Worm (Caenorhabditis elegans) whole organism, L3 larva: ENCODE results near the gene nhr-260.

Source experiments
- ama-1 ChIP-seq: fragments of 150-350 bp; optimal IDR thresholded peaks from 2 replicates; lab custom pipeline; 2018
- ceh-16 ChIP-seq: sonication (generic microtip); optimal IDR thresholded peaks from 2 replicates; lab custom pipeline; 2017; ENCODE audit warnings: missing biosample characterization, missing genetic modification characterization
- ceh-28 ChIP-seq: fragments of 150-350 bp; optimal IDR thresholded peaks from 2 replicates; lab custom pipeline; 2014; ENCODE audit warnings: missing biosample characterization, missing genetic modification reagents, missing genetic modification characterization
- ceh-82 ChIP-seq: fragments of 150-350 bp; optimal IDR thresholded peaks from 2 replicates; lab custom pipeline; 2014; ENCODE audit warnings: missing biosample characterization, missing genetic modification characterization
- ceh-9 ChIP-seq: sonication (generic microtip); optimal IDR thresholded peaks from 2 replicates; lab custom pipeline; 2018; ENCODE audit warnings: missing biosample characterization, missing genetic modification characterization
- egl-27 ChIP-seq: sonication (generic microtip); optimal IDR thresholded peaks from 4 replicates; lab custom pipeline; 2017; ENCODE audit warnings: missing biosample characterization, missing genetic modification reagents, missing genetic modification characterization
- elt-1 ChIP-seq: fragments of 150-350 bp; optimal IDR thresholded peaks from 2 replicates; lab custom pipeline; 2014; ENCODE audit warnings: missing biosample characterization, missing genetic modification characterization
- elt-2 ChIP-seq: sonication (generic microtip); optimal IDR thresholded peaks from 2 replicates; lab custom pipeline; 2016; ENCODE audit warnings: missing genetic modification reagents, mild to moderate bottlenecking, missing genetic modification characterization, missing compliant biosample characterization
- elt-3 ChIP-seq, 3 experiments: fragments of 150-350 bp in 1 of 3; sonication (generic microtip) in 2 of 3; optimal IDR thresholded peaks; 2 replicates in 2 of 3; 4 replicates in 1 of 3; lab custom pipeline; 2014 to 2017; ENCODE audit warnings: missing biosample characterization in 3 of 3, missing genetic modification characterization in 3 of 3
- eor-1 ChIP-seq, 2 experiments: fragments of 150-350 bp; optimal IDR thresholded peaks; 2 replicates each; lab custom pipeline; 2014 to 2018; ENCODE audit warnings: missing biosample characterization in 2 of 2, missing genetic modification characterization in 2 of 2
- fos-1 ChIP-seq: fragments of 150-350 bp; optimal IDR thresholded peaks from 2 replicates; lab custom pipeline; 2014; ENCODE audit warnings: missing biosample characterization, missing genetic modification characterization
- jun-1 ChIP-seq: fragments of 150-350 bp; optimal IDR thresholded peaks from 2 replicates; lab custom pipeline; 2014; ENCODE audit warnings: missing biosample characterization, missing genetic modification reagents, missing genetic modification characterization
- lin-15B ChIP-seq: fragments of 150-350 bp; optimal IDR thresholded peaks from 2 replicates; lab custom pipeline; 2014; ENCODE audit warnings: missing biosample characterization, missing genetic modification characterization
- lin-39 ChIP-seq: fragments of 150-350 bp; optimal IDR thresholded peaks from 2 replicates; lab custom pipeline; 2018; ENCODE audit warnings: missing biosample characterization, missing genetic modification reagents, missing genetic modification characterization
- lsy-12 ChIP-seq: sonication (generic microtip); optimal IDR thresholded peaks from 2 replicates; lab custom pipeline; 2016; ENCODE audit warnings: mild to moderate bottlenecking, missing genetic modification characterization, missing compliant biosample characterization
- mdl-1 ChIP-seq: fragments of 150-350 bp; optimal IDR thresholded peaks from 2 replicates; lab custom pipeline; 2014; ENCODE audit warnings: missing biosample characterization, missing genetic modification characterization
- mml-1 ChIP-seq: fragments of 150-350 bp; sonication (generic microtip); optimal IDR thresholded peaks from 3 replicates; lab custom pipeline; 2014; ENCODE audit warnings: missing biosample characterization, missing genetic modification characterization
- nfya-1 ChIP-seq: sonication (generic microtip); optimal IDR thresholded peaks from 2 replicates; lab custom pipeline; 2017; ENCODE audit warnings: missing genetic modification characterization, mild to moderate bottlenecking, missing compliant biosample characterization, antibody characterized with exemption, moderate library complexity; ENCODE audit not compliant: insufficient read depth
- nhr-12 ChIP-seq: fragments of 150-350 bp; optimal IDR thresholded peaks from 2 replicates; lab custom pipeline; 2014; ENCODE audit warnings: missing biosample characterization, missing genetic modification characterization
- nhr-237 ChIP-seq: fragments of 150-350 bp; optimal IDR thresholded peaks from 2 replicates; lab custom pipeline; 2014; ENCODE audit warnings: missing biosample characterization, missing genetic modification characterization
- nhr-25 ChIP-seq: sonication (generic microtip); optimal IDR thresholded peaks from 2 replicates; lab custom pipeline; 2017; ENCODE audit warnings: missing biosample characterization, missing genetic modification characterization
- nhr-28 ChIP-seq: fragments of 150-350 bp; optimal IDR thresholded peaks from 2 replicates; lab custom pipeline; 2014; ENCODE audit warnings: missing biosample characterization, missing genetic modification characterization
- nhr-76 ChIP-seq: fragments of 150-350 bp; sonication (generic microtip); optimal IDR thresholded peaks from 5 replicates; lab custom pipeline; 2014; ENCODE audit warnings: missing biosample characterization, missing genetic modification characterization
- pha-4 ChIP-seq: fragments of 150-350 bp; optimal IDR thresholded peaks from 2 replicates; lab custom pipeline; 2014; ENCODE audit warnings: missing biosample characterization, missing genetic modification reagents, missing genetic modification characterization
- pqm-1 ChIP-seq: fragments of 150-350 bp; optimal IDR thresholded peaks from 2 replicates; lab custom pipeline; 2017; ENCODE audit warnings: missing biosample characterization, missing genetic modification characterization, inconsistent platforms
- sea-2 ChIP-seq: fragments of 150-350 bp; sonication (generic microtip); optimal IDR thresholded peaks from 4 replicates; lab custom pipeline; 2014; ENCODE audit warnings: missing biosample characterization, missing genetic modification reagents, missing genetic modification characterization
- snpc-4 ChIP-seq: fragments of 150-350 bp; optimal IDR thresholded peaks from 2 replicates; lab custom pipeline; 2014; ENCODE audit warnings: missing biosample characterization, missing genetic modification characterization
- tbx-2 ChIP-seq: sonication (generic microtip); optimal IDR thresholded peaks from 2 replicates; lab custom pipeline; 2016; ENCODE audit warnings: mild to moderate bottlenecking, missing genetic modification characterization, missing compliant biosample characterization
- unc-39 ChIP-seq: sonication (generic microtip); optimal IDR thresholded peaks from 4 replicates; lab custom pipeline; 2017; ENCODE audit warnings: missing biosample characterization, missing genetic modification characterization
- unc-62 ChIP-seq: fragments of 150-350 bp; sonication (generic microtip); optimal IDR thresholded peaks from 4 replicates; lab custom pipeline; 2014; ENCODE audit warnings: missing biosample characterization, missing genetic modification reagents, missing genetic modification characterization
- ztf-11 ChIP-seq: fragments of 150-350 bp; optimal IDR thresholded peaks from 2 replicates; lab custom pipeline; 2014; ENCODE audit warnings: missing biosample characterization, missing genetic modification characterization
- ztf-4 ChIP-seq: fragments of 150-350 bp; optimal IDR thresholded peaks from 2 replicates; lab custom pipeline; 2014; ENCODE audit warnings: missing biosample characterization, missing genetic modification characterization

nhr-260 gene

ce11 chrV:1547843-1548242 is 36.4 kb upstream of the nhr-260 start, which contains the start of gene F52F10.2:
Gene F52F10.2 (plus strand): TSS chrV:1548143.
- TF ChIP-seq sea-2 (GFP tag; lab: Kevin White, UChicago) (no peak), snpc-4 (tag; lab: Kevin White, UChicago) (no peak), jun-1 (no peak), nhr-237 (tag; lab: Kevin White, UChicago) (no peak), pqm-1 (tag; lab: Kevin White, UChicago) (no peak), lin-39 (tag; lab: Kevin White, UChicago) (no peak), nhr-28 (no peak), lsy-12 (tag; lab: Kevin White, UChicago) (no peak), tbx-2 (no peak)

DNA sequence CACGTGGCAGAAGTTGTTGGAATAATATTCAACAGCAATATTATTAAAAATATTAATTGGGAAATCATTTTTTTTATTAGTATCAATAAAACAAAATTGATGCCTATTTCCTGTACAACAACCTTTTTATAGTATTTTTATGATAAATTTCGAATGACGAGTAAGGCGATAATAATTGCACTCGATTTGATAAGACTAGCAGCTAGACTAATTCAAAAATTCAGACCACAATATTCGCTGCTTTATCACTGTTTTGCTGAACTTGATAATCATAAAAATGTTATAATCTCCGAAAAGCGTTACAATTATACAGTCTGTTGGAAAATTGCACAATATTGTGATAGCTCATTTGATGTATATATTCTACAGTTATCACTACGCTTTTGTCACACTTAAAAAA is 34.3 kb upstream of the nhr-260 start, which contains the start of gene oac-32:
Gene oac-32 (minus strand): TSS at position 90 of the 400 bp plus-strand sequence.
- TF ChIP-seq lsy-12 (tag; lab: Kevin White, UChicago) (no peak), elt-2 (tag; lab: Kevin White, UChicago) (peak; percentile 62), pqm-1 (tag; lab: Kevin White, UChicago) (peak; percentile 75)

DNA sequence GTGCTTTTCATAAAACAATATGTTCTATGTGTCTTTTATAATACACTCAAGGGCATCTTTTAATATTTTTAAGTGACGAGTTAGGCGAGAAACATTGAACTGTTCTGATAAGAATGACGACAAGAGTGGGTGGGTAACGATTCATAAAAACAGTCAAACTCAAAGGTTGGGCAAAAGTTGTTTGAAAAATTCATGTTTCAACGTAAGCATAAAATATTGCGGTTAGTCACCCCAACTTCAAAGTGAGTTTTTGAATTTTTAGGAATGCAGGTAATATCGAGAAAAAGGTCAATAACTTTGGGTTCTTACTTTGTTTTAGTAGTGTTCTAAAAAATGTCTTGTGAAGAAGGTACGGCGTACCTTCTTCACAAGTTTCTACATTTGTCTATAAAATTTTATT is 30.3 kb upstream of the nhr-260 start, which contains the start of gene oac-31:
Gene oac-31 (minus strand): TSS at position 101 of the 400 bp plus-strand sequence.
- TF ChIP-seq pqm-1 (tag; lab: Kevin White, UChicago) = peak; percentile 40
- no peak for TF ChIP-seq lin-39 (tag; lab: Kevin White, UChicago)

ce11 chrV:1540249-1540648 is 28.8 kb upstream of the nhr-260 start:
- TF ChIP-seq ceh-28 (no peak), lin-39 (tag; lab: Kevin White, UChicago) (no peak), ztf-11 (tag; lab: Kevin White, UChicago) (no peak), nfya-1 (tag; lab: Kevin White, UChicago) (no peak), ztf-4 (tag; lab: Kevin White, UChicago) (no peak), ceh-16 (no peak), pha-4 (tag; lab: Kevin White, UChicago) (no peak), nhr-76 (tag; lab: Kevin White, UChicago) (no peak)
- TF ChIP-seq, all 47 proteins: peak for 0

ce11 chrV:1538842-1539241 is 27.4 kb upstream of the nhr-260 start:
- TF ChIP-seq fos-1 (tag; lab: Kevin White, UChicago) (no peak), nhr-25 (tag; lab: Kevin White, UChicago) (no peak)

ce11 chrV:1536979-1537378 is 25.5 kb upstream of the nhr-260 start, which contains the start of gene K02H11.9:
Gene K02H11.9 (minus strand): TSS chrV:1537079.
- no peak for TF ChIP-seq snpc-4 (tag; lab: Kevin White, UChicago)
- TF ChIP-seq lin-39 (tag; lab: Kevin White, UChicago) = no peak
- TF ChIP-seq nfya-1 (tag; lab: Kevin White, UChicago) = no peak
- TF ChIP-seq ama-1 (lab: Kevin White, UChicago) = no peak
- TF ChIP-seq unc-62 (GFP tag; lab: Kevin White, UChicago) = no peak
- TF ChIP-seq pha-4 (tag; lab: Kevin White, UChicago) = no peak
- no peak for TF ChIP-seq mml-1 (tag; lab: Kevin White, UChicago)
- no peak for TF ChIP-seq lin-15B (tag; lab: Kevin White, UChicago)
- no peak for TF ChIP-seq pqm-1 (tag; lab: Kevin White, UChicago)
- TF ChIP-seq eor-1 (tag; optimal IDR thresholded peaks at IDR 0.05; lab: Kevin White, UChicago) = no peak
- no peak for TF ChIP-seq nhr-12 (tag; lab: Kevin White, UChicago)
- TF ChIP-seq egl-27 (tag; lab: Kevin White, UChicago) = no peak
- TF ChIP-seq elt-1 (tag; lab: Kevin White, UChicago) = no peak
- no peak for TF ChIP-seq ceh-9 (tag; lab: Kevin White, UChicago)
- no peak for TF ChIP-seq ceh-82 (tag; lab: Kevin White, UChicago)
- TF ChIP-seq unc-39 (tag; lab: Kevin White, UChicago) = no peak

DNA sequence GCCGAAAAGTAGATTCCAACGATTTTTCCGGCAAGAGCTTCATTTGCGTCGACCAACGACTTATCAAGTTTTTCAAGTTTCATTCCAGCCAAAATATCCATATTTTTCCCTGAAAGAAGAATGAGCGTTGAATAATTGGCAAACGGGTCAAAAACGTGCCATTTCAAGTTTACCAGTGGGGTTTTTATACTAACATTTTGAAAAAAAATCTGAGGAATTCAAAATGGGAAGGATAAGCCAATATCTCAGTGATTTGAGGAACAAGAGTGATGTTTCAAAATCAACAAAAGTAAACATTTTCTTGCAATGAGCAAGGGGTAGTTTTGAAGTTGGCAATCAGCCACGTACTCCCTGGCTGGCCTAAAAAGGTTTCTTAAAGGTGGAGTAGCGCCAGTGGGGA is 22.9 kb upstream of the nhr-260 start, which contains the start of gene trx-5:
Gene trx-5 (minus strand): TSS at position 101 of the 400 bp plus-strand sequence.
- TF ChIP-seq nhr-12 (tag; lab: Kevin White, UChicago) (no peak), elt-3 (tag; optimal IDR thresholded peaks at IDR 0.05; lab: Kevin White, UChicago) (no peak), mdl-1 (no peak), ceh-82 (tag; lab: Kevin White, UChicago) (no peak), nhr-237 (tag; lab: Kevin White, UChicago) (no peak), ztf-11 (tag; lab: Kevin White, UChicago) (no peak)
